Fruit fly (Drosophila melanogaster): ENCODE results near the gene cmpy.
A peak's percentile ranks its signal among the peaks of the same experiment; 100 is the strongest.

The cmpy gene

DNA sequence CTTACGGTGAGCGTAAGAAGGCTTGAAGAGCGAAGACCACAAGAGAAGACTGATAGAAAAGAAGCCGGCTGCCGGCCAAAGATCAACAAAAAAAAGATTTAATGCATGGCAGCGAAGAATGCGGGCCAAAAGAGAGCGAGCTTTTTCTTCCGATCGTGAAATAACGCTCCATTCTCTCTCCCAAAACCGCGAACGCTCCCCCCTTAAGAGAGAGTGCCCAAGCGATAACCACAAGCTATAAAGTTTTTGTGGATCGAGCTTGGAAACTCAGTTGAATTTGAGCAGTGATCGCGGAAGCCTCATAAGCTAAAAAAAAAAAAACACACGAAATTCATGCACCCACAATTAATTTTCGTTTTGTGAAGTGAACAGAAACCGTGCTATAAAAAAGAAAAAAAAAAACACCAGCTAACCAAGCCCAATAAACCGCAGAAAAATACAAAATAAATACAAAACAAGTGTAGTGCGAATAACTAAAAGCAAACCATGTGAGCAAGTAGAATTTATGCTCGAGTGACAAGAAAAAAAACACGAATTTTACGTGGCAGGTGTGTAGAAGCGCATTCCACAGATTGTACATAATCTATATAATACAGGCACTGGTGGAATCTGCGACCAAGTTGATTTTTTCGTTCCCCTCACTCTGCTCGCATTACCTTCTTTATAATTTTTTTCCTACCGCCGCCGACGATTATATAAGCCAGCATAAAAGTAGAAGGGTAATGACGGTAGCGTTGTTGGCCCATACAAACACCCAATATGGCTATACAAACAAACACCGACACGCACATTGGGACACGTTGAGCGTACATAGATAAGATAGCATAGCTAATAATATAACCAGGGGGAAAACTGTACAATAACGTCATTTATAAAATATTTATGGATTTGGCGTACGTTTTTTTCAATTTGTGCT, 11.6 kb upstream of the cmpy start, which contains the start of gene CG13252 (continued):
- TF ChIP-seq MESR4 (GFP tag; optimal IDR thresholded peaks at IDR 0.05) (no peak), B-H2 (GFP tag; optimal IDR thresholded peaks at IDR 0.05) (no peak), ci (GFP tag; IDR thresholded peaks at IDR 0.05) (0 out of 3 replicates have a peak, but pooled peaks have one; percentile 31), CG8281 (tag; optimal IDR thresholded peaks at IDR 0.05) (peak; percentile 8), Hand (GFP tag; optimal IDR thresholded peaks at IDR 0.05) (no peak), CG13296 (GFP tag; optimal IDR thresholded peaks at IDR 0.05) (peak; percentile 25), CG14014 (GFP tag; IDR thresholded peaks at IDR 0.05) (peak; percentile 42; the same call in 1 of the 2 replicates), ATbp (GFP tag; optimal IDR thresholded peaks at IDR 0.05) (peak; percentile 62), HLH4C (GFP tag; IDR thresholded peaks at IDR 0.05; ENCODE audit: partially characterized antibody) (no peak), CG14710 (tag; optimal IDR thresholded peaks at IDR 0.05) (no peak), sens (GFP tag) (peak; percentile 78), ro (GFP tag; IDR thresholded peaks at IDR 0.05) (no peak), tna (GFP tag; IDR thresholded peaks at IDR 0.05; ENCODE audit: partially characterized antibody) (no peak; the same call in 1 of the 2 replicates), phol (tag; optimal IDR thresholded peaks at IDR 0.05) (peak; percentile 20), CG4707 (GFP tag; optimal IDR thresholded peaks at IDR 0.05) (peak; percentile 40), CG11504 (tag; optimal IDR thresholded peaks at IDR 0.05) (peak; percentile 22), CG3726 (GFP tag; IDR thresholded peaks at IDR 0.05) (no peak), CG17361 (GFP tag; IDR thresholded peaks at IDR 0.05) (0 out of 3 replicates have a peak, but pooled peaks have one; percentile 16), sens-2 (GFP tag; IDR thresholded peaks at IDR 0.05) (0 out of 2 replicates have a peak, but pooled peaks have one; percentile 31), CG31224 (GFP tag; IDR thresholded peaks at IDR 0.05) (no peak), pan (optimal IDR thresholded peaks at IDR 0.05) (no peak), pan (GFP tag; optimal IDR thresholded peaks at IDR 0.05 in 1 of 2, IDR thresholded peaks at IDR 0.05 in 1 of 2) (peak in 1 of 2 experiments; percentile 8), Trl (optimal IDR thresholded peaks at IDR 0.05) (peak; percentile 90 to 98), Trl (GFP tag; optimal IDR thresholded peaks at IDR 0.05) (peak; percentile 2), YL-1 (GFP tag; optimal IDR thresholded peaks at IDR 0.05) (peak; percentile 3), CG7271 (tag; optimal IDR thresholded peaks at IDR 0.05) (no peak), CG32532 (GFP tag; IDR thresholded peaks at IDR 0.05) (peak; percentile 34; the same call in 1 of the 2 replicates), Rfx (GFP tag; IDR thresholded peaks at IDR 0.05) (peak; percentile 39; the same call in 1 of the 2 replicates), Meics (GFP tag; optimal IDR thresholded peaks at IDR 0.05) (peak; percentile 44), cas (GFP tag; IDR thresholded peaks at IDR 0.05) (no peak), hb (GFP tag; IDR thresholded peaks at IDR 0.05; ENCODE audit: partially characterized antibody) (no peak), CG31441 (GFP tag; IDR thresholded peaks at IDR 0.05) (no peak), Jarid2 (GFP tag; optimal IDR thresholded peaks at IDR 0.05) (peak; percentile 79), CG13287 (GFP tag; IDR thresholded peaks at IDR 0.05; ENCODE audit: partially characterized antibody) (peak; percentile 60), CrebB (tag; optimal IDR thresholded peaks at IDR 0.05) (peak; percentile 10), chinmo (GFP tag; IDR thresholded peaks at IDR 0.05; ENCODE audit: partially characterized antibody) (peak; percentile 95; the same call in 3 of the 4 replicates), Ravus (GFP tag; IDR thresholded peaks at IDR 0.05) (no peak), scrt (GFP tag; optimal IDR thresholded peaks at IDR 0.05) (no peak), ham (GFP tag; IDR thresholded peaks at IDR 0.05) (peak; percentile 9; the same call in 1 of the 2 replicates), hbn (GFP tag; IDR thresholded peaks at IDR 0.05; ENCODE audit: partially characterized antibody) (0 out of 2 replicates have a peak, but pooled peaks have one; percentile 44), lbe (GFP tag; optimal IDR thresholded peaks at IDR 0.05) (peak; percentile 66), jing (GFP tag; optimal IDR thresholded peaks at IDR 0.05) (no peak), kni (GFP tag; optimal IDR thresholded peaks at IDR 0.05) (peak; percentile 77), CG17186 (GFP tag; optimal IDR thresholded peaks at IDR 0.05) (no peak), HLHmδ (GFP tag; optimal IDR thresholded peaks at IDR 0.05) (peak; percentile 50), fru (optimal IDR thresholded peaks at IDR 0.05) (no peak), exex (tag; optimal IDR thresholded peaks at IDR 0.05) (peak; percentile 20), ftz-f1 (GFP tag; optimal IDR thresholded peaks at IDR 0.05) (no peak)

Measured in whole organism, embryonic.